Worm (Caenorhabditis elegans): ENCODE data around the gene C25H3.1.

DNA sequence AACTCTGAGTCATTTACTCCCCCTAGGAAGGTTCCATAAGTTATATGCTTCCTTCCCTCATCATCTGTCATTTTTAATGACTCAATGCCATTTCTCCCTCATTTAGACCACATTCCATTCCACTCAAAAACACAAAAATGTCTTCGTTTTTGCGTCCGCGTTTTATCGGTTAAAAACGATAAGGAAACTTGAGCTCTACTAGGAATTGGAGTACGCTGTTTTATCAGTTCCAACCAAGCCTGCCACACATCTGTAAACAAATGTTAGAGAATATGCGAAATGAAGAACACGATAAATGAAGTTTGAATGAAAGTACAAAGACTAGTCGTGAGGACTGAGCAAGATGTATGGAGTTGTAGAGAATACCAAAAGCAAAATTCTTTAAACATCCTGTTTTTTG lies 49.5 kb downstream of the C25H3.1 start:
- TF ChIP-seq unc-98 (GFP tag; IDR thresholded peaks at IDR 0.05), result no peak
- no peak for TF ChIP-seq nhr-76 (tag; optimal IDR thresholded peaks at IDR 0.05)
- TF ChIP-seq ama-1 (optimal IDR thresholded peaks at IDR 0.05), result no peak
- TF ChIP-seq skn-1 (tag; optimal IDR thresholded peaks at IDR 0.05), result no peak
- TF ChIP-seq unc-30 (tag; optimal IDR thresholded peaks at IDR 0.05), result no peak
- no peak for TF ChIP-seq nhr-12 (tag; optimal IDR thresholded peaks at IDR 0.05)
- TF ChIP-seq elt-2 (tag; optimal IDR thresholded peaks at IDR 0.05), result peak; percentile 99
- TF ChIP-seq ces-1 (GFP tag; optimal IDR thresholded peaks at IDR 0.05), result no peak
- no peak for TF ChIP-seq tbx-2 (tag; optimal IDR thresholded peaks at IDR 0.05)
- TF ChIP-seq jun-1 (tag; optimal IDR thresholded peaks at IDR 0.05), result peak; percentile 47
- no peak for TF ChIP-seq aly-2 (tag; optimal IDR thresholded peaks at IDR 0.05)
- TF ChIP-seq ztf-4 (tag; optimal IDR thresholded peaks at IDR 0.05), result no peak
- no peak for TF ChIP-seq nhr-237 (tag; optimal IDR thresholded peaks at IDR 0.05)
